Fruit fly (Drosophila melanogaster) whole organism, embryonic: ENCODE measurements around the gene CG6749.
A peak's percentile ranks its signal among the peaks of the same experiment; 100 is the strongest.

Experiments
- Ada2b ChIP-seq: fragments of 200-800 bp; sonication (Bioruptor generic); IDR thresholded peaks from 2 replicates; pipeline ENCODE4 v1.3.6; 2022; ENCODE audit warnings: missing biosample characterization, missing genetic modification characterization
- Atf6 ChIP-seq: fragments of 200-800 bp; sonication (Bioruptor generic); IDR thresholded peaks from 2 replicates; pipeline ENCODE4 v1.3.6; 2022; ENCODE audit warnings: missing biosample characterization, missing genetic modification characterization
- BEAF-32 ChIP-seq: fragments of 200-800 bp; sonication (Bioruptor generic); optimal IDR thresholded peaks from 3 replicates; lab custom pipeline; 2017; ENCODE audit warnings: missing biosample characterization, missing genetic modification characterization, mild to moderate bottlenecking, moderate library complexity, missing genetic modification reagents
- CG10543 ChIP-seq: fragments of 200-800 bp; sonication (Bioruptor generic); optimal IDR thresholded peaks from 3 replicates; lab custom pipeline; 2017; ENCODE audit warnings: missing biosample characterization, mild to moderate bottlenecking, missing genetic modification characterization, moderate library complexity
- CG10979 ChIP-seq: fragments of 200-800 bp; sonication (Bioruptor generic); optimal IDR thresholded peaks from 2 replicates; lab custom pipeline; 2018; ENCODE audit warnings: missing biosample characterization, mild to moderate bottlenecking, missing genetic modification characterization, moderate library complexity
- CG13287 ChIP-seq: fragments of 200-800 bp; sonication (Bioruptor generic); IDR thresholded peaks from 2 replicates; pipeline ENCODE4 v1.3.6; 2022; ENCODE audit warnings: missing biosample characterization, missing genetic modification characterization; ENCODE audit not compliant: partially characterized antibody
- CG13894 ChIP-seq: fragments of 200-800 bp; sonication (Bioruptor generic); optimal IDR thresholded peaks from 3 replicates; lab custom pipeline; 2018; ENCODE audit warnings: missing biosample characterization, mild to moderate bottlenecking, missing genetic modification characterization, moderate library complexity
- CG14441 ChIP-seq: fragments of 200-800 bp; sonication (Bioruptor generic); IDR thresholded peaks from 2 replicates; pipeline ENCODE4 v1.3.6; 2022; ENCODE audit warnings: missing biosample characterization, missing genetic modification characterization
- CG14965 ChIP-seq: fragments of 200-800 bp; sonication (Bioruptor generic); optimal IDR thresholded peaks from 2 replicates; lab custom pipeline; 2016; ENCODE audit warnings: missing biosample characterization, missing genetic modification characterization, borderline replicate concordance
- CG2199 ChIP-seq: fragments of 200-800 bp; sonication (Bioruptor generic); IDR thresholded peaks from 3 replicates; pipeline ENCODE4 v1.3.6; 2022; ENCODE audit warnings: missing biosample characterization, missing genetic modification characterization
- CG30431 ChIP-seq: fragments of 200-800 bp; sonication (Bioruptor generic); optimal IDR thresholded peaks from 2 replicates; lab custom pipeline; 2017; ENCODE audit warnings: missing biosample characterization, missing genetic modification characterization
- CG3838 ChIP-seq: fragments of 200-800 bp; sonication (Bioruptor generic); optimal IDR thresholded peaks from 3 replicates; lab custom pipeline; 2016; ENCODE audit warnings: missing biosample characterization, missing genetic modification characterization
- CG3995 ChIP-seq: fragments of 200-800 bp; sonication (Bioruptor generic); optimal IDR thresholded peaks from 3 replicates; lab custom pipeline; 2016; ENCODE audit warnings: missing biosample characterization, missing genetic modification characterization
- CG42726 ChIP-seq: fragments of 200-800 bp; sonication (Bioruptor generic); IDR thresholded peaks from 2 replicates; pipeline ENCODE4 v1.3.6; 2022; ENCODE audit warnings: missing biosample characterization, missing genetic modification characterization; ENCODE audit not compliant: partially characterized antibody
- CG9797 ChIP-seq: fragments of 200-800 bp; sonication (Bioruptor generic); optimal IDR thresholded peaks from 3 replicates; lab custom pipeline; 2018; ENCODE audit warnings: missing biosample characterization, mild to moderate bottlenecking, missing genetic modification characterization
- CkIIα-i1 ChIP-seq: fragments of 200-800 bp; sonication (Bioruptor generic); IDR thresholded peaks from 2 replicates; pipeline ENCODE4 v1.3.6; 2022; ENCODE audit warnings: missing biosample characterization, missing genetic modification characterization
- Dfd ChIP-seq, 2 experiments: fragments of >200 bp; optimal IDR thresholded peaks; 2 replicates each; lab custom pipeline; 2017; ENCODE audit warnings: missing biosample characterization in 2 of 2, missing genetic modification characterization in 2 of 2
- E2f1 ChIP-seq: fragments of 200-800 bp; sonication (Bioruptor generic); IDR thresholded peaks from 2 replicates; pipeline ENCODE4 v1.3.6; 2022; ENCODE audit warnings: missing biosample characterization, missing genetic modification characterization
- Ets97D ChIP-seq: fragments of 200-800 bp; sonication (Bioruptor generic); optimal IDR thresholded peaks from 3 replicates; lab custom pipeline; 2016; ENCODE audit warnings: missing biosample characterization, missing genetic modification characterization
- Fer1 ChIP-seq: fragments of 200-800 bp; sonication (Bioruptor generic); optimal IDR thresholded peaks from 2 replicates; lab custom pipeline; 2017; ENCODE audit warnings: missing biosample characterization, mild to moderate bottlenecking, missing genetic modification characterization
- Fer2 ChIP-seq: fragments of 200-800 bp; sonication (Bioruptor generic); optimal IDR thresholded peaks from 2 replicates; lab custom pipeline; 2018; ENCODE audit warnings: missing biosample characterization, mild to moderate bottlenecking, missing genetic modification characterization, moderate library complexity
- HLH4C ChIP-seq: fragments of 200-800 bp; sonication (Bioruptor generic); IDR thresholded peaks from 3 replicates; pipeline ENCODE4 v1.3.6; 2022; ENCODE audit warnings: missing biosample characterization, missing genetic modification characterization; ENCODE audit not compliant: partially characterized antibody
- Jarid2 ChIP-seq: fragments of 200-800 bp; sonication (Bioruptor generic); optimal IDR thresholded peaks from 3 replicates; lab custom pipeline; 2017; ENCODE audit warnings: mild to moderate bottlenecking, missing biosample characterization, missing genetic modification reagents, missing genetic modification characterization
- Sry-δ ChIP-seq: fragments of 200-800 bp; sonication (Bioruptor generic); optimal IDR thresholded peaks from 2 replicates; lab custom pipeline; 2016; ENCODE audit warnings: missing biosample characterization, missing genetic modification characterization
- ac ChIP-seq: fragments of 200-800 bp; sonication (Bioruptor generic); optimal IDR thresholded peaks from 3 replicates; lab custom pipeline; 2017; ENCODE audit warnings: missing biosample characterization, mild to moderate bottlenecking, missing genetic modification characterization
- amos ChIP-seq: fragments of 200-800 bp; sonication (Bioruptor generic); IDR thresholded peaks from 2 replicates; pipeline ENCODE4 v1.3.6; 2022; ENCODE audit warnings: missing biosample characterization, missing genetic modification characterization; ENCODE audit not compliant: partially characterized antibody
- ara ChIP-seq: fragments of 200-800 bp; sonication (Bioruptor generic); IDR thresholded peaks from 2 replicates; pipeline ENCODE4 v1.3.6; 2022; ENCODE audit warnings: missing biosample characterization, missing genetic modification characterization
- ato ChIP-seq: fragments of 200-800 bp; sonication (Bioruptor generic); IDR thresholded peaks from 2 replicates; pipeline ENCODE4 v1.3.6; 2022; ENCODE audit warnings: missing biosample characterization, missing genetic modification characterization; ENCODE audit not compliant: partially characterized antibody
- bbx ChIP-seq: fragments of 200-800 bp; sonication (Bioruptor generic); IDR thresholded peaks from 2 replicates; pipeline ENCODE4 v1.3.6; 2022; ENCODE audit warnings: missing biosample characterization, missing genetic modification characterization; ENCODE audit not compliant: partially characterized antibody
- croc ChIP-seq: fragments of 200-800 bp; sonication (Bioruptor generic); conservative IDR thresholded peaks from 3 replicates; pipeline ENCODE4 v1.3.6; 2022; ENCODE audit warnings: missing biosample characterization, missing genetic modification characterization
- cwo ChIP-seq: fragments of 200-800 bp; sonication (Bioruptor generic); optimal IDR thresholded peaks from 3 replicates; lab custom pipeline; 2017; ENCODE audit warnings: missing biosample characterization, missing genetic modification characterization, mild to moderate bottlenecking, moderate library complexity, missing genetic modification reagents
- dan ChIP-seq: fragments of 200-800 bp; sonication (Bioruptor generic); IDR thresholded peaks from 2 replicates; pipeline ENCODE4 v1.3.6; 2022; ENCODE audit warnings: missing biosample characterization, missing genetic modification characterization
- fd64A ChIP-seq: fragments of 200-800 bp; sonication (Bioruptor generic); optimal IDR thresholded peaks from 3 replicates; lab custom pipeline; 2018; ENCODE audit warnings: missing biosample characterization, mild to moderate bottlenecking, missing genetic modification characterization
- fd96Cb ChIP-seq: fragments of 200-800 bp; sonication (Bioruptor generic); optimal IDR thresholded peaks from 2 replicates; lab custom pipeline; 2018; ENCODE audit warnings: missing biosample characterization, mild to moderate bottlenecking, missing genetic modification characterization, moderate library complexity
- fu2 ChIP-seq: fragments of 200-800 bp; sonication (Bioruptor generic); optimal IDR thresholded peaks from 2 replicates; lab custom pipeline; 2016; ENCODE audit warnings: missing biosample characterization, missing genetic modification characterization
- gfzf ChIP-seq: fragments of 200-800 bp; sonication (Bioruptor generic); optimal IDR thresholded peaks from 2 replicates; lab custom pipeline; 2016; ENCODE audit warnings: missing biosample characterization, mild to moderate bottlenecking, missing genetic modification characterization, moderate library complexity
- inv ChIP-seq: fragments of 200-800 bp; sonication (Bioruptor generic); IDR thresholded peaks from 2 replicates; pipeline ENCODE4 v1.3.6; 2022; ENCODE audit warnings: missing biosample characterization, missing genetic modification characterization; ENCODE audit not compliant: partially characterized antibody
- jigr1 ChIP-seq: fragments of 200-800 bp; sonication (Bioruptor generic); IDR thresholded peaks from 3 replicates; pipeline ENCODE4 v1.3.6; 2022; ENCODE audit warnings: missing biosample characterization, missing genetic modification characterization
- klu ChIP-seq: fragments of 200-800 bp; sonication (Bioruptor generic); IDR thresholded peaks from 2 replicates; pipeline ENCODE4 v1.3.6; 2022; ENCODE audit warnings: missing biosample characterization, missing genetic modification characterization
- kni ChIP-seq: fragments of 200-800 bp; sonication (Bioruptor generic); optimal IDR thresholded peaks from 3 replicates; lab custom pipeline; 2017; ENCODE audit warnings: mild to moderate bottlenecking, missing biosample characterization, missing genetic modification reagents, missing genetic modification characterization
- knrl ChIP-seq: fragments of 200-800 bp; sonication (Bioruptor generic); IDR thresholded peaks from 3 replicates; pipeline ENCODE4 v1.3.6; 2022; ENCODE audit warnings: missing biosample characterization, missing genetic modification characterization; ENCODE audit not compliant: partially characterized antibody
- mam ChIP-seq: fragments of 200-800 bp; sonication (Bioruptor generic); optimal IDR thresholded peaks from 3 replicates; lab custom pipeline; 2016; ENCODE audit warnings: missing biosample characterization, missing genetic modification characterization
- pan ChIP-seq, 4 experiments: fragments of >200 bp in 3 of 4; fragments of 200-800 bp in 1 of 4; sonication (Bioruptor generic) in 1 of 4; optimal IDR thresholded peaks in 3 of 4; IDR thresholded peaks in 1 of 4; 2 replicates each; pipeline versions ENCODE4 v1.3.6 to Lab custom; 2017 to 2022; ENCODE audit warnings: missing biosample characterization in 2 of 4, missing genetic modification characterization in 2 of 4, mixed read lengths in 1 of 4
- ranshi ChIP-seq: fragments of 200-800 bp; sonication (Bioruptor generic); IDR thresholded peaks from 2 replicates; pipeline ENCODE4 v1.3.6; 2022; ENCODE audit warnings: missing biosample characterization, missing genetic modification characterization
- repo ChIP-seq: fragments of 200-800 bp; sonication (Bioruptor generic); optimal IDR thresholded peaks from 2 replicates; lab custom pipeline; 2016; ENCODE audit warnings: missing biosample characterization, missing genetic modification characterization
- sens ChIP-seq: fragments of 200-800 bp; sonication (Bioruptor generic); peaks from one replicate; lab custom pipeline; 2016; ENCODE audit warnings: missing biosample characterization, missing genetic modification characterization
- sisA ChIP-seq: fragments of 200-800 bp; sonication (Bioruptor generic); IDR thresholded peaks from 2 replicates; pipeline ENCODE4 v1.3.6; 2022; ENCODE audit warnings: missing biosample characterization, missing genetic modification characterization
- ttk ChIP-seq: fragments of 200-800 bp; sonication (Bioruptor generic); IDR thresholded peaks from 2 replicates; pipeline ENCODE4 v2.1.2; 2022; ENCODE audit warnings: missing biosample characterization, missing genetic modification characterization
- unc-4 ChIP-seq: fragments of 200-800 bp; sonication (Bioruptor generic); IDR thresholded peaks from 2 replicates; pipeline ENCODE4 v1.3.6; 2022; ENCODE audit warnings: missing biosample characterization, missing genetic modification characterization; ENCODE audit not compliant: partially characterized antibody

CG6749 gene

dm6 chr3L:9763389-9763917 is 29.8 kb upstream of the CG6749 start, which contains the start of gene Ae2 (continued):
- TF ChIP-seq ato (GFP tag; lab: Robert Waterston, UW) (no peak), Sry-δ (GFP tag; lab: Kevin White, UChicago) (no peak), cwo (peak; percentile 99), klu (GFP tag; lab: Robert Waterston, UW) (no peak), CG42726 (GFP tag; lab: Robert Waterston, UW) (no peak), Jarid2 (GFP tag; lab: Kevin White, UChicago) (peak; percentile 84), CG9797 (GFP tag; lab: Kevin White, UChicago) (no peak), sens (GFP tag; lab: Kevin White, UChicago) (peak; percentile 46), CG14441 (GFP tag; lab: Robert Waterston, UW) (no peak), inv (GFP tag; lab: Robert Waterston, UW) (peak; percentile 15; the same call in 1 of the 2 replicates), croc (GFP tag; lab: Robert Waterston, UW) (no peak), jigr1 (GFP tag; lab: Robert Waterston, UW) (no peak), ara (GFP tag; lab: Robert Waterston, UW) (no peak; the same call in 1 of the 2 replicates), amos (GFP tag; lab: Robert Waterston, UW) (no peak), Ets97D (no peak), dan (no peak), unc-4 (GFP tag; lab: Robert Waterston, UW) (no peak), Fer1 (peak; percentile 1), bbx (no peak), gfzf (GFP tag; lab: Kevin White, UChicago) (no peak), knrl (GFP tag; lab: Robert Waterston, UW) (no peak), CG3995 (GFP tag; lab: Kevin White, UChicago) (no peak), ac (no peak), sisA (GFP tag; lab: Robert Waterston, UW) (no peak), CG14965 (GFP tag; lab: Kevin White, UChicago) (no peak), Atf6 (peak; percentile 21; the same call in 1 of the 2 replicates), CG30431 (GFP tag; lab: Kevin White, UChicago) (no peak), ranshi (GFP tag; lab: Robert Waterston, UW) (no peak), CkIIα-i1 (GFP tag; lab: Robert Waterston, UW) (no peak), Fer2 (tag; lab: Kevin White, UChicago) (no peak), fd96Cb (tag; lab: Kevin White, UChicago) (no peak), repo (no peak), BEAF-32 (no peak), E2f1 (GFP tag; lab: Robert Waterston, UW) (no peak), CG2199 (GFP tag; lab: Robert Waterston, UW) (no peak), mam (GFP tag; lab: Kevin White, UChicago) (no peak), CG13287 (GFP tag; lab: Robert Waterston, UW) (peak; percentile 46; the same call in 1 of the 2 replicates), CG13894 (tag; lab: Kevin White, UChicago) (no peak), CG3838 (GFP tag; lab: Kevin White, UChicago) (no peak), kni (GFP tag; lab: Kevin White, UChicago) (no peak), fu2 (no peak), CG10543 (GFP tag; lab: Kevin White, UChicago) (peak; percentile 40), ttk (no peak), pan (optimal IDR thresholded peaks at IDR 0.05; lab: Kevin White, UChicago) (no peak), pan (GFP tag; optimal IDR thresholded peaks at IDR 0.05 in 1 of 2, IDR thresholded peaks at IDR 0.05 in 1 of 2) (no peak), Dfd (GFP tag; optimal IDR thresholded peaks at IDR 0.05; lab: Kevin White, UChicago) (no peak), Ada2b (no peak), fd64A (GFP tag; lab: Kevin White, UChicago) (no peak), CG10979 (tag; lab: Kevin White, UChicago) (no peak), HLH4C (no peak)
